Fruit fly (Drosophila melanogaster): Measurements from ENCODE around the gene CG46448.

The CG46448 gene

dm6 chr2L:2397080-2397479 is 5.6 kb downstream of the CG46448 start:
- TF ChIP-seq cic (GFP tag; optimal IDR thresholded peaks at IDR 0.05) (no peak), CG33017 (tag; optimal IDR thresholded peaks at IDR 0.05) (no peak), CG5204 (GFP tag; optimal IDR thresholded peaks at IDR 0.05) (no peak), Mnt (GFP tag; optimal IDR thresholded peaks at IDR 0.05) (no peak), ovo (GFP tag; optimal IDR thresholded peaks at IDR 0.05) (no peak), kay (GFP tag; ENCODE audit: borderline replicate concordance) (no peak), bab1 (GFP tag; optimal IDR thresholded peaks at IDR 0.05) (no peak), Hr96 (GFP tag; optimal IDR thresholded peaks at IDR 0.05) (no peak), CG14711 (tag; optimal IDR thresholded peaks at IDR 0.05) (no peak), pad (GFP tag; optimal IDR thresholded peaks at IDR 0.05) (no peak), CG7045 (GFP tag; optimal IDR thresholded peaks at IDR 0.05) (no peak), cnc (optimal IDR thresholded peaks at IDR 0.05) (no peak), CG7101 (tag; optimal IDR thresholded peaks at IDR 0.05) (no peak), CG12768 (GFP tag; optimal IDR thresholded peaks at IDR 0.05) (no peak), CG11617 (GFP tag; optimal IDR thresholded peaks at IDR 0.05) (no peak), Crg-1 (GFP tag; optimal IDR thresholded peaks at IDR 0.05) (no peak), tj (GFP tag; optimal IDR thresholded peaks at IDR 0.05) (no peak), CG1620 (GFP tag; optimal IDR thresholded peaks at IDR 0.05) (no peak), Clk (GFP tag; optimal IDR thresholded peaks at IDR 0.05) (no peak), toe (GFP tag; optimal IDR thresholded peaks at IDR 0.05) (no peak)

dm6 chr2L:2398459-2398858 is 7.0 kb downstream of the CG46448 start:
- no peak for TF ChIP-seq Clk (GFP tag; optimal IDR thresholded peaks at IDR 0.05)
- TF ChIP-seq CG11617 (GFP tag; optimal IDR thresholded peaks at IDR 0.05), result no peak
- no peak for TF ChIP-seq cnc (optimal IDR thresholded peaks at IDR 0.05)
- no peak for TF ChIP-seq CG14711 (tag; optimal IDR thresholded peaks at IDR 0.05)
- TF ChIP-seq CG7101 (tag; optimal IDR thresholded peaks at IDR 0.05), result no peak
- no peak for TF ChIP-seq kay (GFP tag; ENCODE audit: borderline replicate concordance)
- no peak for TF ChIP-seq Hr96 (GFP tag; optimal IDR thresholded peaks at IDR 0.05)
- TF ChIP-seq CG12768 (GFP tag; optimal IDR thresholded peaks at IDR 0.05), result no peak
- no peak for TF ChIP-seq CG1620 (GFP tag; optimal IDR thresholded peaks at IDR 0.05)
- TF ChIP-seq Crg-1 (GFP tag; optimal IDR thresholded peaks at IDR 0.05), result no peak
- TF ChIP-seq CG33017 (tag; optimal IDR thresholded peaks at IDR 0.05), result no peak
- TF ChIP-seq bab1 (GFP tag; optimal IDR thresholded peaks at IDR 0.05), result no peak
- no peak for TF ChIP-seq CG5204 (GFP tag; optimal IDR thresholded peaks at IDR 0.05)
- no peak for TF ChIP-seq CG7045 (GFP tag; optimal IDR thresholded peaks at IDR 0.05)
- TF ChIP-seq Mnt (GFP tag; optimal IDR thresholded peaks at IDR 0.05), result no peak
- TF ChIP-seq tj (GFP tag; optimal IDR thresholded peaks at IDR 0.05), result no peak

dm6 chr2L:2399897-2400296 is 8.4 kb downstream of the CG46448 start, which contains the start of gene VGlut:
Gene VGlut, plus strand, starts transcription at chr2L:2400295.
- TF ChIP-seq CG1620 (GFP tag; optimal IDR thresholded peaks at IDR 0.05) (no peak), ovo (GFP tag; optimal IDR thresholded peaks at IDR 0.05) (no peak), cnc (optimal IDR thresholded peaks at IDR 0.05) (no peak), cic (GFP tag; optimal IDR thresholded peaks at IDR 0.05) (no peak), CG12768 (GFP tag; optimal IDR thresholded peaks at IDR 0.05) (no peak), kay (GFP tag; ENCODE audit: borderline replicate concordance) (no peak), toe (GFP tag; optimal IDR thresholded peaks at IDR 0.05) (no peak), pad (GFP tag; optimal IDR thresholded peaks at IDR 0.05) (no peak), CG33017 (tag; optimal IDR thresholded peaks at IDR 0.05) (no peak), CG11617 (GFP tag; optimal IDR thresholded peaks at IDR 0.05) (no peak), Mnt (GFP tag; optimal IDR thresholded peaks at IDR 0.05) (no peak), CG14711 (tag; optimal IDR thresholded peaks at IDR 0.05) (no peak), Crg-1 (GFP tag; optimal IDR thresholded peaks at IDR 0.05) (no peak), CG7045 (GFP tag; optimal IDR thresholded peaks at IDR 0.05) (no peak), bab1 (GFP tag; optimal IDR thresholded peaks at IDR 0.05) (no peak), tj (GFP tag; optimal IDR thresholded peaks at IDR 0.05) (no peak), Clk (GFP tag; optimal IDR thresholded peaks at IDR 0.05) (no peak)

dm6 chr2L:2402194-2402593 is 10.7 kb downstream of the CG46448 start:
- no peak for TF ChIP-seq Clk (GFP tag; optimal IDR thresholded peaks at IDR 0.05)
- TF ChIP-seq Hr96 (GFP tag; optimal IDR thresholded peaks at IDR 0.05), result no peak
- TF ChIP-seq pad (GFP tag; optimal IDR thresholded peaks at IDR 0.05), result no peak
- no peak for TF ChIP-seq cic (GFP tag; optimal IDR thresholded peaks at IDR 0.05)
- no peak for TF ChIP-seq CG7101 (tag; optimal IDR thresholded peaks at IDR 0.05)
- TF ChIP-seq CG7045 (GFP tag; optimal IDR thresholded peaks at IDR 0.05), result no peak
- TF ChIP-seq CG5204 (GFP tag; optimal IDR thresholded peaks at IDR 0.05), result no peak
- TF ChIP-seq kay (GFP tag; ENCODE audit: borderline replicate concordance), result no peak
- TF ChIP-seq bab1 (GFP tag; optimal IDR thresholded peaks at IDR 0.05), result no peak
- no peak for TF ChIP-seq Crg-1 (GFP tag; optimal IDR thresholded peaks at IDR 0.05)
- TF ChIP-seq CG11617 (GFP tag; optimal IDR thresholded peaks at IDR 0.05), result no peak
- TF ChIP-seq ovo (GFP tag; optimal IDR thresholded peaks at IDR 0.05), result no peak
- no peak for TF ChIP-seq toe (GFP tag; optimal IDR thresholded peaks at IDR 0.05)
- no peak for TF ChIP-seq cnc (optimal IDR thresholded peaks at IDR 0.05)

- TF ChIP-seq ovo (GFP tag; optimal IDR thresholded peaks at IDR 0.05) (no peak), CG14711 (tag; optimal IDR thresholded peaks at IDR 0.05) (no peak), tj (GFP tag; optimal IDR thresholded peaks at IDR 0.05) (no peak), Hr96 (GFP tag; optimal IDR thresholded peaks at IDR 0.05) (no peak), Mnt (GFP tag; optimal IDR thresholded peaks at IDR 0.05) (no peak), CG11617 (GFP tag; optimal IDR thresholded peaks at IDR 0.05) (no peak), bab1 (GFP tag; optimal IDR thresholded peaks at IDR 0.05) (no peak), CG7045 (GFP tag; optimal IDR thresholded peaks at IDR 0.05) (no peak), CG1620 (GFP tag; optimal IDR thresholded peaks at IDR 0.05) (no peak), CG7101 (tag; optimal IDR thresholded peaks at IDR 0.05) (no peak), Clk (GFP tag; optimal IDR thresholded peaks at IDR 0.05) (no peak), CG33017 (tag; optimal IDR thresholded peaks at IDR 0.05) (no peak), CG5204 (GFP tag; optimal IDR thresholded peaks at IDR 0.05) (no peak), cic (GFP tag; optimal IDR thresholded peaks at IDR 0.05) (no peak), CG12768 (GFP tag; optimal IDR thresholded peaks at IDR 0.05) (no peak), Crg-1 (GFP tag; optimal IDR thresholded peaks at IDR 0.05) (no peak)
Observed at dm6 chr2L:2404631-2405030, 13.2 kb downstream of the CG46448 start.

dm6 chr2L:2413093-2413492 is 21.6 kb downstream of the CG46448 start:
- TF ChIP-seq CG5204 (GFP tag; optimal IDR thresholded peaks at IDR 0.05), result no peak
- no peak for TF ChIP-seq cic (GFP tag; optimal IDR thresholded peaks at IDR 0.05)
- no peak for TF ChIP-seq CG7045 (GFP tag; optimal IDR thresholded peaks at IDR 0.05)
- no peak for TF ChIP-seq tj (GFP tag; optimal IDR thresholded peaks at IDR 0.05)
- no peak for TF ChIP-seq bab1 (GFP tag; optimal IDR thresholded peaks at IDR 0.05)
- no peak for TF ChIP-seq CG14711 (tag; optimal IDR thresholded peaks at IDR 0.05)
- no peak for TF ChIP-seq Mnt (GFP tag; optimal IDR thresholded peaks at IDR 0.05)
- TF ChIP-seq cnc (optimal IDR thresholded peaks at IDR 0.05), result no peak
